Fruit fly (Drosophila melanogaster): ENCODE measurements around the gene CCHa1.

dm6 chr3R:14109145-14109544 lies 12.5 kb upstream of the CCHa1 start, which contains the start of gene Or88a:
- TF ChIP-seq Snoo (tag; optimal IDR thresholded peaks at IDR 0.05) (no peak), CG4496 (GFP tag; IDR thresholded peaks at IDR 0.05) (no peak), rn (GFP tag; IDR thresholded peaks at IDR 0.05) (no peak), CG15710 (tag; optimal IDR thresholded peaks at IDR 0.05) (no peak), CG13204 (GFP tag; optimal IDR thresholded peaks at IDR 0.05) (no peak), CG12605 (GFP tag; IDR thresholded peaks at IDR 0.05) (no peak), CG17806 (tag; optimal IDR thresholded peaks at IDR 0.05) (no peak), Pif1B (GFP tag; optimal IDR thresholded peaks at IDR 0.05) (no peak), CG10348 (GFP tag; IDR thresholded peaks at IDR 0.05) (no peak)
